Worm (Caenorhabditis elegans): ENCODE results near the gene C13F10.8.

- TF ChIP-seq unc-62 (GFP tag; optimal IDR thresholded peaks at IDR 0.05) = peak; percentile 80
- TF ChIP-seq elt-3 (tag; optimal IDR thresholded peaks at IDR 0.05) = no peak
- TF ChIP-seq lin-13 (tag; optimal IDR thresholded peaks at IDR 0.05) = no peak
- no peak for TF ChIP-seq ztf-11 (tag; optimal IDR thresholded peaks at IDR 0.05)
- no peak for TF ChIP-seq ham-2 (GFP tag; optimal IDR thresholded peaks at IDR 0.05)
- no peak for TF ChIP-seq snpc-4 (tag; optimal IDR thresholded peaks at IDR 0.05)
- TF ChIP-seq mep-1 (tag; optimal IDR thresholded peaks at IDR 0.05) = no peak
- no peak for TF ChIP-seq zip-8 (tag; optimal IDR thresholded peaks at IDR 0.05)
- TF ChIP-seq sptf-1 (tag; optimal IDR thresholded peaks at IDR 0.05) = no peak
Measured at ce11 chrV:7223941-7224340, 3.1 kb upstream of the C13F10.8 start, which contains the start of gene C13F10.1.
